Fruit fly (Drosophila melanogaster): ENCODE measurements around the gene CG11837.

The CG11837 gene

dm6 chr3R:29055710-29056109, 6.4 kb downstream of the CG11837 start, which contains the start of gene Sirt7 (continued):
- TF ChIP-seq vvl (GFP tag; IDR thresholded peaks at IDR 0.05): peak; percentile 43; the same call in 1 of the 2 replicates
- peak; percentile 81 for TF ChIP-seq CG2116 (GFP tag; optimal IDR thresholded peaks at IDR 0.05)
- peak; percentile 92 for TF ChIP-seq CG16813 (GFP tag; IDR thresholded peaks at IDR 0.05; ENCODE audit: partially characterized antibody)
- peak; percentile 98 for TF ChIP-seq CG13287 (GFP tag; IDR thresholded peaks at IDR 0.05; ENCODE audit: partially characterized antibody)
- TF ChIP-seq Dll (GFP tag; IDR thresholded peaks at IDR 0.05; ENCODE audit: partially characterized antibody): peak; percentile 96
- peak; percentile 95 for TF ChIP-seq Bgb (GFP tag; IDR thresholded peaks at IDR 0.05; ENCODE audit: partially characterized antibody)
- TF ChIP-seq MBD-R2 (GFP tag; IDR thresholded peaks at IDR 0.05): peak; percentile 90
- TF ChIP-seq Drgx (GFP tag; IDR thresholded peaks at IDR 0.05): peak; percentile 81
- no peak for TF ChIP-seq lab (GFP tag; optimal IDR thresholded peaks at IDR 0.05)
- no peak for TF ChIP-seq CG5180 (GFP tag; optimal IDR thresholded peaks at IDR 0.05)
- no peak for TF ChIP-seq Hand (GFP tag; optimal IDR thresholded peaks at IDR 0.05)
- no peak for TF ChIP-seq CG18764 (GFP tag; optimal IDR thresholded peaks at IDR 0.05)
- no peak for TF ChIP-seq CG15479 (GFP tag; optimal IDR thresholded peaks at IDR 0.05)
- TF ChIP-seq hbn (GFP tag; IDR thresholded peaks at IDR 0.05; ENCODE audit: partially characterized antibody): peak; percentile 96
- peak; percentile 92; the same call in 3 of the 4 replicates for TF ChIP-seq chinmo (GFP tag; IDR thresholded peaks at IDR 0.05; ENCODE audit: partially characterized antibody)
- TF ChIP-seq CG6791 (GFP tag; IDR thresholded peaks at IDR 0.05; ENCODE audit: partially characterized antibody): peak; percentile 97
- TF ChIP-seq scrt (GFP tag; optimal IDR thresholded peaks at IDR 0.05): no peak
- peak; percentile 35 for TF ChIP-seq Dp (GFP tag; optimal IDR thresholded peaks at IDR 0.05)
- peak; percentile 29 for TF ChIP-seq Sin3A (optimal IDR thresholded peaks at IDR 0.05)
- TF ChIP-seq CG3407 (GFP tag; optimal IDR thresholded peaks at IDR 0.05): no peak
- no peak for TF ChIP-seq vfl (GFP tag; optimal IDR thresholded peaks at IDR 0.05)
- TF ChIP-seq CG10267 (tag; optimal IDR thresholded peaks at IDR 0.05): peak; percentile 53
- TF ChIP-seq Vsx1 (GFP tag; optimal IDR thresholded peaks at IDR 0.05): no peak
- TF ChIP-seq phol (tag; optimal IDR thresholded peaks at IDR 0.05): peak; percentile 13
- TF ChIP-seq ash1 (GFP tag; optimal IDR thresholded peaks at IDR 0.05): no peak
- no peak for TF ChIP-seq en (GFP tag; optimal IDR thresholded peaks at IDR 0.05)
- TF ChIP-seq CG17568 (GFP tag; optimal IDR thresholded peaks at IDR 0.05): no peak
- TF ChIP-seq NC2α (GFP tag; optimal IDR thresholded peaks at IDR 0.05): no peak
- TF ChIP-seq YL-1 (GFP tag; optimal IDR thresholded peaks at IDR 0.05): peak; percentile 40
- TF ChIP-seq BtbVII (GFP tag; optimal IDR thresholded peaks at IDR 0.05): no peak
- TF ChIP-seq trem (tag; optimal IDR thresholded peaks at IDR 0.05): peak; percentile 30
- TF ChIP-seq Pdp1 (GFP tag; optimal IDR thresholded peaks at IDR 0.05): no peak
- no peak for TF ChIP-seq Camta (GFP tag; optimal IDR thresholded peaks at IDR 0.05)
- peak; percentile 93 for TF ChIP-seq HLH4C (GFP tag; IDR thresholded peaks at IDR 0.05; ENCODE audit: partially characterized antibody)
- no peak for TF ChIP-seq H2.0 (GFP tag; IDR thresholded peaks at IDR 0.05)
- TF ChIP-seq vnd (GFP tag; IDR thresholded peaks at IDR 0.05; ENCODE audit: partially characterized antibody): peak; percentile 91
- peak; percentile 88 for TF ChIP-seq CG42726 (GFP tag; IDR thresholded peaks at IDR 0.05; ENCODE audit: partially characterized antibody)
- TF ChIP-seq CG34422 (GFP tag; IDR thresholded peaks at IDR 0.05): peak; percentile 64; the same call in 1 of the 3 replicates
- TF ChIP-seq Dref (GFP tag; IDR thresholded peaks at IDR 0.05): peak; percentile 91
- peak; percentile 5 for TF ChIP-seq CHES-1-like (GFP tag; optimal IDR thresholded peaks at IDR 0.05)
- no peak for TF ChIP-seq ATbp (GFP tag; optimal IDR thresholded peaks at IDR 0.05)
- peak; percentile 51 for TF ChIP-seq pzg (GFP tag; optimal IDR thresholded peaks at IDR 0.05)
- no peak for TF ChIP-seq CG18599 (GFP tag; optimal IDR thresholded peaks at IDR 0.05)
- TF ChIP-seq CG15514 (GFP tag; optimal IDR thresholded peaks at IDR 0.05): peak; percentile 21
- no peak for TF ChIP-seq CG7987 (GFP tag; optimal IDR thresholded peaks at IDR 0.05)
- TF ChIP-seq Gsc (GFP tag; IDR thresholded peaks at IDR 0.05): no peak
- TF ChIP-seq amos (GFP tag; IDR thresholded peaks at IDR 0.05; ENCODE audit: partially characterized antibody): peak; percentile 95
- no peak for TF ChIP-seq CG10209 (GFP tag; optimal IDR thresholded peaks at IDR 0.05)
- TF ChIP-seq CG7271 (tag; optimal IDR thresholded peaks at IDR 0.05): no peak

Measured in whole organism, embryonic.